Worm (Caenorhabditis elegans) whole organism, midembryonic: ENCODE results near the gene C46E10.3.

Experiments used
- ztf-23 ChIP-seq: fragments of 200-800 bp; sonication (Bioruptor generic); IDR thresholded peaks from 2 replicates; pipeline ENCODE4 v1.3.6; 2022; ENCODE audit warnings: missing genetic modification reagents, missing genetic modification characterization, missing compliant biosample characterization
- ztf-29 ChIP-seq: fragments of 200-800 bp; sonication (Bioruptor generic); IDR thresholded peaks from 2 replicates; pipeline ENCODE4 v1.3.6; 2022; ENCODE audit warnings: missing genetic modification reagents, missing genetic modification characterization, missing compliant biosample characterization

DNA sequence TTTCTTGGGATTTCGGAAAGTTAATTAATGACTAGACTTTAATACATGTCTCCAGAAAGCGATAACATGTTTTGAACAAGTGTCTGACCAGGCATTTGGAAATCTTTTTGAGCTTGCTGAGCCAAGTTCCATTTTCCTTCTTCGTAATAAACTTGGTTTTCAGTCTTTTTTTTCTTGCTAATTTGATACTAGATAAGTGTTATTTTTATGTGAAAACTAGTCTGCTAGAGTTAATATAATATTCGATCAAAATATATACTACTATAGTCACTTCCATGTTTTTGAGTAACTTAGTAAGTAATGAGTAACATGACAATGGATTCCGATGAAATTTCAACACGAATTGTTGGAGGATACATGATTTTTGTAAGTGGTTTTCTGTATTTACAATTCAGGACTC lies 11.9 kb upstream of the C46E10.3 start, which contains the start of gene srx-110:
- TF ChIP-seq ztf-29, result no peak
- no peak for TF ChIP-seq ztf-23 (GFP tag; lab: Robert Waterston, UW)
